Worm (Caenorhabditis elegans) whole organism, young adult: ENCODE data around the gene cey-4.

ENCODE experiments used
- B0019.2 ChIP-seq: fragments of 200-800 bp; sonication (Bioruptor generic); conservative IDR thresholded peaks from 2 replicates; pipeline ENCODE4 v1.3.6; 2022; ENCODE audit warnings: missing genetic modification reagents, missing genetic modification characterization, missing compliant biosample characterization
- B0035.1 ChIP-seq: sonication (generic microtip); optimal IDR thresholded peaks from 2 replicates; lab custom pipeline; 2016; ENCODE audit warnings: missing genetic modification characterization, mild to moderate bottlenecking, missing compliant biosample characterization, missing genotype, missing genetic modification reagents
- B0336.3 ChIP-seq: fragments of 200-800 bp; sonication (Bioruptor generic); IDR thresholded peaks from 2 replicates; pipeline ENCODE4 v1.3.6; 2022; ENCODE audit warnings: missing genetic modification characterization, missing compliant biosample characterization
- C17E4.6 ChIP-seq: fragments of 200-800 bp; sonication (Bioruptor generic); IDR thresholded peaks from 2 replicates; pipeline ENCODE4 v1.3.6; 2022; ENCODE audit warnings: missing genetic modification reagents, missing genetic modification characterization, missing compliant biosample characterization
- F22D6.2 ChIP-seq: sonication (generic microtip); optimal IDR thresholded peaks from 2 replicates; lab custom pipeline; 2016; ENCODE audit warnings: mild to moderate bottlenecking, missing genetic modification characterization, missing compliant biosample characterization
- F23B12.7 ChIP-seq: sonication (generic microtip); optimal IDR thresholded peaks from 2 replicates; lab custom pipeline; 2017; ENCODE audit warnings: missing genetic modification characterization, mild to moderate bottlenecking, missing compliant biosample characterization, antibody characterized with exemption, moderate library complexity; ENCODE audit not compliant: insufficient read depth
- F39B2.1 ChIP-seq: fragments of 200-800 bp; sonication (Bioruptor generic); IDR thresholded peaks from 2 replicates; pipeline ENCODE4 v1.3.6; 2022; ENCODE audit warnings: missing genetic modification reagents, missing genetic modification characterization, missing compliant biosample characterization
- F57C9.4 ChIP-seq: sonication (generic microtip); optimal IDR thresholded peaks from 2 replicates; lab custom pipeline; 2017; ENCODE audit warnings: mild to moderate bottlenecking, missing genetic modification characterization, missing compliant biosample characterization
- K11D2.4 ChIP-seq: fragments of 200-800 bp; sonication (Bioruptor generic); IDR thresholded peaks from 2 replicates; pipeline ENCODE4 v1.3.6; 2022; ENCODE audit warnings: missing genetic modification reagents, missing genetic modification characterization, missing compliant biosample characterization
- Y56A3A.18 ChIP-seq: fragments of 200-800 bp; sonication (Bioruptor generic); IDR thresholded peaks from 2 replicates; pipeline ENCODE4 v1.3.6; 2022; ENCODE audit warnings: missing genetic modification reagents, missing genetic modification characterization, missing compliant biosample characterization
- Y95B8A.8 ChIP-seq: fragments of 200-800 bp; sonication (Bioruptor generic); IDR thresholded peaks from 2 replicates; pipeline ENCODE4 v1.3.6; 2022; ENCODE audit warnings: missing genetic modification reagents, missing genetic modification characterization, missing compliant biosample characterization
- bed-2 ChIP-seq: fragments of 200-800 bp; sonication (Bioruptor generic); IDR thresholded peaks from 2 replicates; pipeline ENCODE4 v1.3.6; 2022; ENCODE audit warnings: missing genetic modification reagents, missing genetic modification characterization, missing compliant biosample characterization
- ccch-3 ChIP-seq: fragments of 200-800 bp; sonication (Bioruptor generic); optimal IDR thresholded peaks from 2 replicates; lab custom pipeline; 2018; ENCODE audit warnings: mild to moderate bottlenecking, missing genetic modification characterization, missing compliant biosample characterization
- cebp-1 ChIP-seq, 2 experiments: fragments of 200-800 bp in 1 of 2; sonication (Bioruptor generic) in 1 of 2; sonication (generic microtip) in 1 of 2; IDR thresholded peaks in 1 of 2; optimal IDR thresholded peaks in 1 of 2; 2 replicates each; pipeline versions ENCODE4 v1.3.6 to Lab custom; 2017 to 2022; ENCODE audit warnings: missing compliant biosample characterization in 2 of 2, missing genetic modification characterization in 2 of 2, mild to moderate bottlenecking in 1 of 2, missing genetic modification reagents in 1 of 2, moderate library complexity in 1 of 2
- ceh-100 ChIP-seq: fragments of 200-800 bp; sonication (Bioruptor generic); IDR thresholded peaks from 2 replicates; pipeline ENCODE4 v1.3.6; 2022; ENCODE audit warnings: missing genetic modification reagents, missing genetic modification characterization, missing compliant biosample characterization
- ceh-27 ChIP-seq: fragments of 200-800 bp; sonication (Bioruptor generic); optimal IDR thresholded peaks from 2 replicates; lab custom pipeline; 2018; ENCODE audit warnings: mild to moderate bottlenecking, missing genetic modification characterization, moderate library complexity, missing compliant biosample characterization
- ceh-40 ChIP-seq: fragments of 200-800 bp; sonication (Bioruptor generic); IDR thresholded peaks from 2 replicates; pipeline ENCODE4 v1.3.6; 2022; ENCODE audit warnings: missing genetic modification characterization, missing compliant biosample characterization
- ceh-58 ChIP-seq: fragments of 200-800 bp; sonication (Bioruptor generic); IDR thresholded peaks from 2 replicates; pipeline ENCODE4 v1.3.6; 2022; ENCODE audit warnings: missing genetic modification characterization, missing compliant biosample characterization
- ceh-79 ChIP-seq: sonication (generic microtip); optimal IDR thresholded peaks from 2 replicates; lab custom pipeline; 2017; ENCODE audit warnings: mild to moderate bottlenecking, missing genetic modification characterization, missing compliant biosample characterization
- chd-7 ChIP-seq: sonication (generic microtip); optimal IDR thresholded peaks from 2 replicates; lab custom pipeline; 2016; ENCODE audit warnings: mild to moderate bottlenecking, missing genetic modification characterization, moderate library complexity, missing compliant biosample characterization
- dox-1 ChIP-seq: fragments of 200-800 bp; sonication (Bioruptor generic); IDR thresholded peaks from 2 replicates; pipeline ENCODE4 v1.3.6; 2022; ENCODE audit warnings: missing genetic modification reagents, missing genetic modification characterization, missing compliant biosample characterization
- egrh-3 ChIP-seq: fragments of 200-800 bp; sonication (Bioruptor generic); IDR thresholded peaks from 2 replicates; pipeline ENCODE4 v1.3.6; 2022; ENCODE audit warnings: missing genetic modification reagents, missing genetic modification characterization, missing compliant biosample characterization
- hmg-1.2 ChIP-seq: fragments of 200-800 bp; sonication (Bioruptor generic); IDR thresholded peaks from 2 replicates; pipeline ENCODE4 v1.3.6; 2022; ENCODE audit warnings: missing genetic modification reagents, missing genetic modification characterization, missing compliant biosample characterization
- let-526 ChIP-seq: fragments of 200-800 bp; sonication (Bioruptor generic); IDR thresholded peaks from 2 replicates; pipeline ENCODE4 v1.3.6; 2022; ENCODE audit warnings: missing genetic modification reagents, missing genetic modification characterization, missing compliant biosample characterization
- lin-26 ChIP-seq: fragments of 200-800 bp; sonication (Bioruptor generic); IDR thresholded peaks from 2 replicates; pipeline ENCODE4 v1.3.6; 2022; ENCODE audit warnings: missing genetic modification reagents, missing genetic modification characterization, missing compliant biosample characterization
- lin-35 ChIP-seq, 3 experiments: fragments of 150-350 bp in 2 of 3; sonication (generic microtip) in 1 of 3; optimal IDR thresholded peaks; 2 replicates each; lab custom pipeline; 2014 to 2018; ENCODE audit warnings: missing biosample characterization in 3 of 3, missing genetic modification characterization in 3 of 3, missing genetic modification reagents in 3 of 3
- lin-40 ChIP-seq: sonication (generic microtip); optimal IDR thresholded peaks from 2 replicates; lab custom pipeline; 2016; ENCODE audit warnings: missing genetic modification characterization, mild to moderate bottlenecking, missing compliant biosample characterization, missing genotype, missing genetic modification reagents
- lir-1 ChIP-seq: fragments of 200-800 bp; sonication (Bioruptor generic); conservative IDR thresholded peaks from 2 replicates; pipeline ENCODE4 v1.3.6; 2022; ENCODE audit warnings: missing genetic modification reagents, missing genetic modification characterization, missing compliant biosample characterization
- madf-3 ChIP-seq: fragments of 200-800 bp; sonication (Bioruptor generic); IDR thresholded peaks from 2 replicates; pipeline ENCODE4 v1.3.6; 2022; ENCODE audit warnings: missing genetic modification reagents, missing genetic modification characterization, missing compliant biosample characterization
- mcd-1 ChIP-seq: fragments of 200-800 bp; sonication (Bioruptor generic); IDR thresholded peaks from 2 replicates; pipeline ENCODE4 v1.3.6; 2022; ENCODE audit warnings: missing genetic modification reagents, missing genetic modification characterization, missing compliant biosample characterization
- mel-28 ChIP-seq: sonication (generic microtip); optimal IDR thresholded peaks from 2 replicates; lab custom pipeline; 2016; ENCODE audit warnings: borderline replicate concordance, mild to moderate bottlenecking, missing genetic modification characterization, missing compliant biosample characterization
- nfyb-1 ChIP-seq: fragments of 200-800 bp; sonication (Bioruptor generic); IDR thresholded peaks from 2 replicates; pipeline ENCODE4 v1.3.6; 2022; ENCODE audit warnings: missing genetic modification reagents, missing genetic modification characterization, missing compliant biosample characterization
- nhr-120 ChIP-seq: fragments of 200-800 bp; sonication (Bioruptor generic); IDR thresholded peaks from 2 replicates; pipeline ENCODE4 v1.3.6; 2022; ENCODE audit warnings: missing genetic modification characterization, missing compliant biosample characterization
- nhr-27 ChIP-seq: fragments of 200-800 bp; sonication (Bioruptor generic); optimal IDR thresholded peaks from 2 replicates; lab custom pipeline; 2018; ENCODE audit warnings: mild to moderate bottlenecking, missing genetic modification characterization, moderate library complexity, missing compliant biosample characterization
- rec-8 ChIP-seq, 2 experiments: sonication (generic microtip); optimal IDR thresholded peaks; 2 replicates each; lab custom pipeline; 2016; ENCODE audit warnings: mild to moderate bottlenecking in 2 of 2, missing genetic modification characterization in 2 of 2, missing genetic modification reagents in 2 of 2, missing genotype in 2 of 2, missing biosample characterization in 1 of 2, missing compliant biosample characterization in 1 of 2, moderate library complexity in 1 of 2
- rpc-1 ChIP-seq, 2 experiments: fragments of 150-350 bp in 1 of 2; sonication (generic microtip) in 1 of 2; optimal IDR thresholded peaks; 2 replicates each; lab custom pipeline; 2014 to 2018; ENCODE audit warnings: missing biosample characterization in 1 of 2, missing genetic modification characterization in 1 of 2, missing genetic modification reagents in 1 of 2, missing genotype in 1 of 2
- snpc-1.1 ChIP-seq: sonication (generic microtip); optimal IDR thresholded peaks from 2 replicates; lab custom pipeline; 2017; ENCODE audit warnings: missing genetic modification characterization, mild to moderate bottlenecking, missing compliant biosample characterization, antibody characterized with exemption, moderate library complexity, missing genotype, missing genetic modification reagents; ENCODE audit not compliant: insufficient read depth
- snpc-1.3 ChIP-seq: sonication (generic microtip); optimal IDR thresholded peaks from 2 replicates; lab custom pipeline; 2017; ENCODE audit warnings: missing genetic modification characterization, mild to moderate bottlenecking, missing compliant biosample characterization, antibody characterized with exemption, moderate library complexity, missing genotype, missing genetic modification reagents; ENCODE audit not compliant: insufficient read depth
- snpc-4 ChIP-seq, 5 experiments: fragments of 150-350 bp in 1 of 5; sonication (generic microtip) in 4 of 5; optimal IDR thresholded peaks; 2 replicates each; lab custom pipeline; 2014 to 2018; ENCODE audit warnings: missing genetic modification characterization in 5 of 5, missing biosample characterization in 3 of 5, antibody characterized with exemption in 2 of 5, mild to moderate bottlenecking in 2 of 5, missing compliant biosample characterization in 2 of 5, missing genotype in 2 of 5, moderate library complexity in 2 of 5, missing genetic modification reagents in 1 of 5
- tbx-9 ChIP-seq: sonication (generic microtip); optimal IDR thresholded peaks from 2 replicates; lab custom pipeline; 2016; ENCODE audit warnings: borderline replicate concordance, missing genetic modification characterization, inconsistent platforms, missing compliant biosample characterization
- unc-130 ChIP-seq: sonication (generic microtip); optimal IDR thresholded peaks from 2 replicates; lab custom pipeline; 2016; ENCODE audit warnings: missing genetic modification reagents, missing genetic modification characterization, missing compliant biosample characterization
- zfh-2 ChIP-seq: fragments of 200-800 bp; sonication (Bioruptor generic); conservative IDR thresholded peaks from 2 replicates; pipeline ENCODE4 v1.3.6; 2022; ENCODE audit warnings: missing genetic modification reagents, missing genetic modification characterization, missing compliant biosample characterization
- ztf-25 ChIP-seq: fragments of 200-800 bp; sonication (Bioruptor generic); IDR thresholded peaks from 2 replicates; pipeline ENCODE4 v1.3.6; 2022; ENCODE audit warnings: missing genetic modification reagents, missing genetic modification characterization, missing compliant biosample characterization
- ztf-26 ChIP-seq: sonication (generic microtip); optimal IDR thresholded peaks from 2 replicates; lab custom pipeline; 2017; ENCODE audit warnings: missing genetic modification characterization, missing compliant biosample characterization
- ztf-28 ChIP-seq: fragments of 200-800 bp; sonication (Bioruptor generic); IDR thresholded peaks from 2 replicates; pipeline ENCODE4 v1.3.6; 2022; ENCODE audit warnings: missing genetic modification reagents, missing genetic modification characterization, missing compliant biosample characterization

The cey-4 gene

ce11 chrIII:10848858-10849257 is 19.6 kb downstream of the cey-4 start, which contains the start of the genes fbxb-85 and hex-3 (continued):
- TF ChIP-seq madf-3 (GFP tag; lab: Robert Waterston, UW) (no peak; the same call in 1 of the 2 replicates), rec-8 (tag; optimal IDR thresholded peaks at IDR 0.05; lab: Kevin White, UChicago) (peak in 1 of 2 experiments; percentile 45), lin-40 (tag; lab: Kevin White, UChicago) (peak; percentile 96), lin-35 (GFP tag; optimal IDR thresholded peaks at IDR 0.05; lab: Kevin White, UChicago) (peak; percentile 30 to 95 (median 76)), hmg-1.2 (peak; percentile 70), ceh-58 (GFP tag; lab: Robert Waterston, UW) (no peak), ceh-79 (tag; lab: Kevin White, UChicago) (no peak), dox-1 (GFP tag; lab: Robert Waterston, UW) (no peak; the same call in 1 of the 2 replicates), cebp-1 (GFP tag; IDR thresholded peaks at IDR 0.05; lab: Robert Waterston, UW) (no peak; the same call in 1 of the 2 replicates), cebp-1 (tag; optimal IDR thresholded peaks at IDR 0.05; lab: Kevin White, UChicago) (peak; percentile 88), ceh-100 (GFP tag; lab: Robert Waterston, UW) (peak; percentile 93), snpc-4 (GFP tag; optimal IDR thresholded peaks at IDR 0.05; lab: Kevin White, UChicago) (peak; percentile 36), snpc-4 (tag; optimal IDR thresholded peaks at IDR 0.05; lab: Kevin White, UChicago) (peak; percentile 26 to 82 (median 66)), B0336.3 (GFP tag; lab: Robert Waterston, UW) (peak; percentile 94), B0019.2 (GFP tag; lab: Robert Waterston, UW) (peak; percentile 42; the same call in 1 of the 2 replicates), snpc-1.3 (peak; percentile 87), F22D6.2 (tag; lab: Kevin White, UChicago) (peak; percentile 73), snpc-1.1 (peak; percentile 71), bed-2 (GFP tag; lab: Robert Waterston, UW) (no peak), mel-28 (tag; lab: Kevin White, UChicago) (peak; percentile 64), chd-7 (tag; lab: Kevin White, UChicago) (no peak), F57C9.4 (tag; lab: Kevin White, UChicago) (peak; percentile 22), ztf-26 (tag; lab: Kevin White, UChicago) (peak; percentile 86), zfh-2 (GFP tag; lab: Robert Waterston, UW) (peak; percentile 76), let-526 (GFP tag; lab: Robert Waterston, UW) (no peak), F39B2.1 (GFP tag; lab: Robert Waterston, UW) (no peak), nhr-27 (no peak), K11D2.4 (peak; percentile 92), ceh-27 (peak; percentile 85), egrh-3 (GFP tag; lab: Robert Waterston, UW) (no peak), F23B12.7 (tag; lab: Kevin White, UChicago) (peak; percentile 59), ceh-40 (GFP tag; lab: Robert Waterston, UW) (no peak), tbx-9 (tag; lab: Kevin White, UChicago) (no peak), nfyb-1 (GFP tag; lab: Robert Waterston, UW) (peak; percentile 96), nhr-120 (no peak), Y56A3A.18 (GFP tag; lab: Robert Waterston, UW) (peak; percentile 86; the same call in 1 of the 2 replicates), mcd-1 (GFP tag; lab: Robert Waterston, UW) (peak; percentile 95), lir-1 (peak; percentile 90), unc-130 (peak; percentile 77), C17E4.6 (GFP tag; lab: Robert Waterston, UW) (peak; percentile 83), lin-26 (GFP tag; lab: Robert Waterston, UW) (peak; percentile 48; the same call in 1 of the 2 replicates), ztf-28 (GFP tag; lab: Robert Waterston, UW) (no peak), rpc-1 (optimal IDR thresholded peaks at IDR 0.05; lab: Kevin White, UChicago) (no peak), rpc-1 (tag; optimal IDR thresholded peaks at IDR 0.05; lab: Kevin White, UChicago) (no peak), Y95B8A.8 (peak; percentile 44; the same call in 1 of the 2 replicates), ztf-25 (GFP tag; lab: Robert Waterston, UW) (no peak), ccch-3 (GFP tag; lab: Kevin White, UChicago) (no peak), B0035.1 (no peak)
